Fruit fly (Drosophila melanogaster) whole organism: ENCODE measurements around the gene GluRIA.

ENCODE experiments used
- Dll ChIP-seq: fragments of >200 bp; optimal IDR thresholded peaks from 2 replicates; lab custom pipeline; 2017
- psq ChIP-seq: fragments of >200 bp; optimal IDR thresholded peaks from 2 replicates; lab custom pipeline; 2017

DNA sequence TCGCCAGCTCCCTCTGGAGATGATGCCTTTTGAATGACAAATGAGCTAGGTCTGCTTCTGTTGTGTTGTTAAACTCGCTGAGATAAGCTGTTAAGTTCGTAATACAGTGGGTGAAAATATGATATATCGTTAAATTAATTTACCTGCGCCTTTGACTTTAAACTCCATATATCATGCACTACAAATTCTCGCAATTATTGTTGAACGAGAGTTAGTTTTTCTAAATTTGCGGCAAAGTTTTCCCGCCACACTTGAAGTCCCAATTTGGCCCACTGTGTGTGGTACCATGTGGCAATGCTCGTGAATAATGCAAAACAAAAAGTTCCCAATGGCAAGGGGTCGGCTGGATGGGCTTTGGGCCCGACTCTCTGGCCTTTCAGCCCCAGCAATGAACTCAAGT lies 47.1 kb upstream of the GluRIA start:
- TF ChIP-seq Dll (no peak), psq (lab: Kevin White, UChicago) (no peak)
